Fruit fly (Drosophila melanogaster) whole organism, embryonic: ENCODE measurements around the gene eIF1.

Source experiments
- ATbp ChIP-seq: fragments of 200-800 bp; sonication (Bioruptor generic); optimal IDR thresholded peaks from 2 replicates; lab custom pipeline; 2017; ENCODE audit warnings: missing biosample characterization, mild to moderate bottlenecking, missing genetic modification characterization, missing genetic modification reagents
- Atf6 ChIP-seq: fragments of 200-800 bp; sonication (Bioruptor generic); IDR thresholded peaks from 2 replicates; pipeline ENCODE4 v1.3.6; 2022; ENCODE audit warnings: missing biosample characterization, missing genetic modification characterization
- BtbVII ChIP-seq: fragments of 200-800 bp; sonication (Bioruptor generic); optimal IDR thresholded peaks from 3 replicates; lab custom pipeline; 2017; ENCODE audit warnings: missing biosample characterization, mild to moderate bottlenecking, missing genetic modification characterization
- CG10267 ChIP-seq: fragments of 200-800 bp; sonication (Bioruptor generic); optimal IDR thresholded peaks from 2 replicates; lab custom pipeline; 2018; ENCODE audit warnings: missing biosample characterization, mild to moderate bottlenecking, missing genetic modification characterization, moderate library complexity
- CG11085 ChIP-seq: fragments of 200-800 bp; sonication (Bioruptor generic); IDR thresholded peaks from 2 replicates; pipeline ENCODE4 v1.3.6; 2022; ENCODE audit warnings: missing biosample characterization, missing genetic modification characterization
- CG12071 ChIP-seq: fragments of 200-800 bp; sonication (Bioruptor generic); optimal IDR thresholded peaks from 3 replicates; lab custom pipeline; 2018; ENCODE audit warnings: missing biosample characterization, mild to moderate bottlenecking, missing genetic modification characterization
- CG12219 ChIP-seq: fragments of 200-800 bp; sonication (Bioruptor generic); optimal IDR thresholded peaks from 3 replicates; lab custom pipeline; 2018; ENCODE audit warnings: missing biosample characterization, mild to moderate bottlenecking, missing genetic modification characterization
- CG12744 ChIP-seq: fragments of 200-800 bp; sonication (Bioruptor generic); optimal IDR thresholded peaks from 2 replicates; lab custom pipeline; 2016; ENCODE audit warnings: missing biosample characterization, missing genetic modification characterization
- CG13424 ChIP-seq: fragments of 200-800 bp; sonication (Bioruptor generic); optimal IDR thresholded peaks from 2 replicates; lab custom pipeline; 2019; ENCODE audit warnings: missing biosample characterization, mild to moderate bottlenecking, missing genetic modification characterization, moderate library complexity
- CG17802 ChIP-seq: fragments of 200-800 bp; sonication (Bioruptor generic); optimal IDR thresholded peaks from 2 replicates; lab custom pipeline; 2018; ENCODE audit warnings: missing biosample characterization, mild to moderate bottlenecking, missing genetic modification characterization, moderate library complexity
- CG17912 ChIP-seq: fragments of 200-800 bp; sonication (Bioruptor generic); optimal IDR thresholded peaks from 2 replicates; lab custom pipeline; 2018; ENCODE audit warnings: missing biosample characterization, mild to moderate bottlenecking, missing genetic modification characterization
- CG2712 ChIP-seq: fragments of 200-800 bp; optimal IDR thresholded peaks from 3 replicates; lab custom pipeline; 2019; ENCODE audit warnings: missing biosample characterization, mild to moderate bottlenecking, missing genetic modification characterization, moderate library complexity
- CG33213 ChIP-seq: fragments of 200-800 bp; sonication (Bioruptor generic); optimal IDR thresholded peaks from 3 replicates; lab custom pipeline; 2016; ENCODE audit warnings: missing biosample characterization, missing genetic modification characterization
- CG34224 ChIP-seq: fragments of 200-800 bp; sonication (Bioruptor generic); IDR thresholded peaks from 3 replicates; pipeline ENCODE4 v1.3.6; 2022; ENCODE audit warnings: missing biosample characterization, missing genetic modification characterization; ENCODE audit not compliant: partially characterized antibody
- CG6272 ChIP-seq: fragments of 200-800 bp; sonication (Bioruptor generic); IDR thresholded peaks from 2 replicates; pipeline ENCODE4 v1.3.6; 2022; ENCODE audit warnings: missing biosample characterization, missing genetic modification characterization
- CG7556 ChIP-seq: fragments of 200-800 bp; sonication (Bioruptor generic); optimal IDR thresholded peaks from 2 replicates; lab custom pipeline; 2017; ENCODE audit warnings: missing biosample characterization, mild to moderate bottlenecking, missing genetic modification characterization
- CG7786 ChIP-seq: fragments of 200-800 bp; sonication (Bioruptor generic); optimal IDR thresholded peaks from 2 replicates; lab custom pipeline; 2016; ENCODE audit warnings: missing biosample characterization, missing genetic modification characterization
- CG8388 ChIP-seq: fragments of 200-800 bp; sonication (Bioruptor generic); optimal IDR thresholded peaks from 2 replicates; lab custom pipeline; 2019; ENCODE audit warnings: missing biosample characterization, mild to moderate bottlenecking, missing genetic modification characterization, moderate library complexity
- CG9727 ChIP-seq: fragments of 200-800 bp; sonication (Bioruptor generic); optimal IDR thresholded peaks from 3 replicates; lab custom pipeline; 2017; ENCODE audit warnings: missing biosample characterization, mild to moderate bottlenecking, missing genetic modification characterization
- CG9817 ChIP-seq: fragments of 200-800 bp; sonication (Bioruptor generic); optimal IDR thresholded peaks from 2 replicates; lab custom pipeline; 2018; ENCODE audit warnings: missing biosample characterization, mild to moderate bottlenecking, missing genetic modification characterization, moderate library complexity
- Chrac-16 ChIP-seq: fragments of 200-800 bp; sonication (Bioruptor generic); optimal IDR thresholded peaks from 3 replicates; lab custom pipeline; 2016; ENCODE audit warnings: missing biosample characterization, missing genetic modification characterization
- Doc2 ChIP-seq: fragments of 200-800 bp; sonication (Bioruptor generic); IDR thresholded peaks from 2 replicates; pipeline ENCODE4 v1.3.6; 2022; ENCODE audit warnings: missing biosample characterization, missing genetic modification characterization
- HLH4C ChIP-seq: fragments of 200-800 bp; sonication (Bioruptor generic); IDR thresholded peaks from 3 replicates; pipeline ENCODE4 v1.3.6; 2022; ENCODE audit warnings: missing biosample characterization, missing genetic modification characterization; ENCODE audit not compliant: partially characterized antibody
- HmgZ ChIP-seq: fragments of 200-800 bp; sonication (Bioruptor generic); optimal IDR thresholded peaks from 2 replicates; lab custom pipeline; 2018; ENCODE audit warnings: missing biosample characterization, mild to moderate bottlenecking, missing genetic modification characterization
- Hr51 ChIP-seq, 2 experiments: fragments of 200-800 bp; sonication (Bioruptor generic); optimal IDR thresholded peaks; 2 replicates in 1 of 2; 3 replicates in 1 of 2; lab custom pipeline; 2016 to 2018; ENCODE audit warnings: missing biosample characterization in 2 of 2, missing genetic modification characterization in 2 of 2, mild to moderate bottlenecking in 1 of 2, moderate library complexity in 1 of 2
- Max ChIP-seq: fragments of 200-800 bp; sonication (Bioruptor generic); optimal IDR thresholded peaks from 2 replicates; lab custom pipeline; 2016; ENCODE audit warnings: missing biosample characterization, mild to moderate bottlenecking, missing genetic modification characterization
- Oaz ChIP-seq: fragments of 200-800 bp; sonication (Bioruptor generic); IDR thresholded peaks from 2 replicates; pipeline ENCODE4 v1.3.6; 2022; ENCODE audit warnings: missing biosample characterization, missing genetic modification characterization
- Taf1 ChIP-seq: fragments of 200-800 bp; sonication (Bioruptor generic); IDR thresholded peaks from 2 replicates; pipeline ENCODE4 v1.3.6; 2022; ENCODE audit warnings: missing biosample characterization, missing genetic modification characterization
- Tbp ChIP-seq: fragments of >200 bp; optimal IDR thresholded peaks from 2 replicates; lab custom pipeline; 2018; ENCODE audit warnings: missing biosample characterization, missing genetic modification characterization
- br ChIP-seq: fragments of >200 bp; optimal IDR thresholded peaks from 2 replicates; lab custom pipeline; 2017
- btn ChIP-seq: fragments of 200-800 bp; sonication (Bioruptor generic); optimal IDR thresholded peaks from 2 replicates; lab custom pipeline; 2016; ENCODE audit warnings: missing biosample characterization, missing genetic modification characterization
- chinmo ChIP-seq: fragments of 200-800 bp; sonication (Bioruptor generic); IDR thresholded peaks from 4 replicates; pipeline ENCODE4 v1.3.6; 2022; ENCODE audit warnings: missing biosample characterization, missing genetic modification characterization; ENCODE audit not compliant: partially characterized antibody
- chn ChIP-seq: fragments of 200-800 bp; sonication (Bioruptor generic); optimal IDR thresholded peaks from 2 replicates; lab custom pipeline; 2016; ENCODE audit warnings: missing biosample characterization, missing genetic modification characterization
- cwo ChIP-seq: fragments of 200-800 bp; sonication (Bioruptor generic); optimal IDR thresholded peaks from 3 replicates; lab custom pipeline; 2017; ENCODE audit warnings: missing biosample characterization, missing genetic modification characterization, mild to moderate bottlenecking, moderate library complexity, missing genetic modification reagents
- gce ChIP-seq: fragments of 200-800 bp; sonication (Bioruptor generic); IDR thresholded peaks from 3 replicates; pipeline ENCODE4 v1.3.6; 2022; ENCODE audit warnings: missing biosample characterization, missing genetic modification characterization
- gcm ChIP-seq: fragments of 200-800 bp; sonication (Bioruptor generic); optimal IDR thresholded peaks from 2 replicates; lab custom pipeline; 2019; ENCODE audit warnings: missing biosample characterization, mild to moderate bottlenecking, missing genetic modification characterization, moderate library complexity
- gcm2 ChIP-seq: fragments of 200-800 bp; sonication (Bioruptor generic); optimal IDR thresholded peaks from 2 replicates; lab custom pipeline; 2016; ENCODE audit warnings: missing biosample characterization, missing genetic modification characterization
- gem ChIP-seq: fragments of 200-800 bp; sonication (Bioruptor generic); optimal IDR thresholded peaks from 2 replicates; lab custom pipeline; 2019; ENCODE audit warnings: missing biosample characterization, mild to moderate bottlenecking, missing genetic modification characterization, moderate library complexity
- hb ChIP-seq: fragments of 200-800 bp; sonication (Bioruptor generic); IDR thresholded peaks from 3 replicates; pipeline ENCODE4 v1.3.6; 2022; ENCODE audit warnings: missing biosample characterization, missing genetic modification characterization; ENCODE audit not compliant: partially characterized antibody
- ind ChIP-seq: fragments of 200-800 bp; sonication (Bioruptor generic); optimal IDR thresholded peaks from 3 replicates; lab custom pipeline; 2016; ENCODE audit warnings: missing biosample characterization, missing genetic modification characterization
- lbe ChIP-seq: fragments of 200-800 bp; sonication (Bioruptor generic); optimal IDR thresholded peaks from 2 replicates; lab custom pipeline; 2016; ENCODE audit warnings: missing biosample characterization, mild to moderate bottlenecking, missing genetic modification characterization
- mirr ChIP-seq: fragments of 200-800 bp; sonication (Bioruptor generic); optimal IDR thresholded peaks from 3 replicates; lab custom pipeline; 2018; ENCODE audit warnings: missing biosample characterization, mild to moderate bottlenecking, missing genetic modification characterization
- rib ChIP-seq: fragments of 200-800 bp; sonication (Bioruptor generic); IDR thresholded peaks from 2 replicates; pipeline ENCODE4 v1.3.6; 2022; ENCODE audit warnings: missing biosample characterization, missing genetic modification characterization
- ro ChIP-seq: fragments of 200-800 bp; sonication (Bioruptor generic); IDR thresholded peaks from 2 replicates; pipeline ENCODE4 v1.3.6; 2022; ENCODE audit warnings: missing biosample characterization, missing genetic modification characterization
- row ChIP-seq: fragments of 200-800 bp; sonication (Bioruptor generic); IDR thresholded peaks from 3 replicates; pipeline ENCODE4 v1.3.6; 2022; ENCODE audit warnings: missing biosample characterization, missing genetic modification characterization
- sima ChIP-seq: fragments of 200-800 bp; sonication (Bioruptor generic); optimal IDR thresholded peaks from 2 replicates; lab custom pipeline; 2016; ENCODE audit warnings: missing biosample characterization, missing genetic modification characterization
- sna ChIP-seq: fragments of 200-800 bp; sonication (Bioruptor generic); IDR thresholded peaks from 2 replicates; pipeline ENCODE4 v1.3.6; 2022; ENCODE audit warnings: missing biosample characterization, missing genetic modification characterization; ENCODE audit not compliant: partially characterized antibody
- stc ChIP-seq: fragments of 200-800 bp; sonication (Bioruptor generic); IDR thresholded peaks from 2 replicates; pipeline ENCODE4 v1.3.6; 2022; ENCODE audit warnings: missing biosample characterization, missing genetic modification characterization
- trem ChIP-seq: fragments of 200-800 bp; optimal IDR thresholded peaks from 3 replicates; lab custom pipeline; 2019; ENCODE audit warnings: missing biosample characterization, mild to moderate bottlenecking, missing genetic modification characterization, moderate library complexity
- tup ChIP-seq: fragments of 200-800 bp; sonication (Bioruptor generic); optimal IDR thresholded peaks from 2 replicates; lab custom pipeline; 2016; ENCODE audit warnings: missing biosample characterization, mild to moderate bottlenecking, missing genetic modification characterization, moderate library complexity

The eIF1 gene

dm6 chr3L:3192912-3193311 is 30.2 kb upstream of the eIF1 start, which contains the start of gene Hsp83 (continued):
- TF ChIP-seq CG12071 (GFP tag; lab: Kevin White, UChicago) (peak; percentile 99), CG9817 (peak; percentile 88), CG33213 (GFP tag; lab: Kevin White, UChicago) (peak; percentile 98), br (lab: Kevin White, UChicago) (no peak), Tbp (GFP tag; lab: Kevin White, UChicago) (no peak), CG6272 (GFP tag; lab: Robert Waterston, UW) (peak; percentile 56), sima (GFP tag; lab: Kevin White, UChicago) (peak; percentile 92), row (GFP tag; lab: Robert Waterston, UW) (peak; percentile 10; the same call in 1 of the 3 replicates), gce (GFP tag; lab: Robert Waterston, UW) (peak; percentile 98), CG8388 (GFP tag; lab: Kevin White, UChicago) (peak; percentile 89), stc (GFP tag; lab: Robert Waterston, UW) (peak; percentile 96), mirr (GFP tag; lab: Kevin White, UChicago) (peak; percentile 100), chinmo (GFP tag; lab: Robert Waterston, UW) (peak; percentile 84; the same call in 3 of the 4 replicates), HmgZ (tag; lab: Kevin White, UChicago) (peak; percentile 97), BtbVII (GFP tag; lab: Kevin White, UChicago) (peak; percentile 99), Taf1 (GFP tag; lab: Robert Waterston, UW) (peak; percentile 71), cwo (peak; percentile 93), Oaz (GFP tag; lab: Robert Waterston, UW) (peak; percentile 85), gcm2 (peak; percentile 92), CG12744 (GFP tag; lab: Kevin White, UChicago) (peak; percentile 94), ATbp (GFP tag; lab: Kevin White, UChicago) (peak; percentile 97), trem (tag; lab: Kevin White, UChicago) (peak; percentile 83), Chrac-16 (GFP tag; lab: Kevin White, UChicago) (peak; percentile 79), chn (GFP tag; lab: Kevin White, UChicago) (peak; percentile 79), CG17912 (GFP tag; lab: Kevin White, UChicago) (peak; percentile 99), hb (GFP tag; lab: Robert Waterston, UW) (no peak), CG7786 (GFP tag; lab: Kevin White, UChicago) (peak; percentile 89), CG34224 (no peak; the same call in 1 of the 3 replicates), tup (GFP tag; lab: Kevin White, UChicago) (peak; percentile 84), ind (GFP tag; lab: Kevin White, UChicago) (peak; percentile 84), CG10267 (tag; lab: Kevin White, UChicago) (peak; percentile 99), HLH4C (GFP tag; lab: Robert Waterston, UW) (no peak), CG17802 (tag; lab: Kevin White, UChicago) (peak; percentile 86), CG12219 (GFP tag; lab: Kevin White, UChicago) (peak; percentile 97), CG13424 (tag; lab: Kevin White, UChicago) (peak; percentile 72), sna (no peak), Max (peak; percentile 87), rib (peak; percentile 83), Hr51 (GFP tag; optimal IDR thresholded peaks at IDR 0.05; lab: Kevin White, UChicago) (peak; percentile 90 to 96), btn (GFP tag; lab: Kevin White, UChicago) (peak; percentile 94), CG11085 (GFP tag; lab: Robert Waterston, UW) (peak; percentile 87), Doc2 (GFP tag; lab: Robert Waterston, UW) (0 out of 2 replicates have a peak, but pooled peaks have one; percentile 33), CG2712 (tag; lab: Kevin White, UChicago) (peak; percentile 87), CG9727 (GFP tag; lab: Kevin White, UChicago) (peak; percentile 95), gem (tag; lab: Kevin White, UChicago) (peak; percentile 77), gcm (peak; percentile 98), CG7556 (GFP tag; lab: Kevin White, UChicago) (peak; percentile 88), Atf6 (peak; percentile 95), lbe (GFP tag; lab: Kevin White, UChicago) (peak; percentile 95), ro (GFP tag; lab: Robert Waterston, UW) (peak; percentile 40; the same call in 1 of the 2 replicates)
